Worm (Caenorhabditis elegans) whole organism, midembryonic: ENCODE data around the gene srx-78.

Experiments used
- cog-1 ChIP-seq: sonication (generic microtip); optimal IDR thresholded peaks from 2 replicates; lab custom pipeline; 2016; ENCODE audit warnings: missing genetic modification characterization, missing compliant biosample characterization
- flt-1 ChIP-seq: fragments of 200-800 bp; sonication (Bioruptor generic); IDR thresholded peaks from 2 replicates; pipeline ENCODE4 v1.3.6; 2022; ENCODE audit warnings: missing genetic modification characterization, missing compliant biosample characterization
- ref-1 ChIP-seq: fragments of 200-800 bp; sonication (Bioruptor generic); conservative IDR thresholded peaks from 2 replicates; pipeline ENCODE4 v1.3.6; 2022; ENCODE audit warnings: missing genetic modification reagents, missing genetic modification characterization, missing compliant biosample characterization
- ztf-29 ChIP-seq: fragments of 200-800 bp; sonication (Bioruptor generic); IDR thresholded peaks from 2 replicates; pipeline ENCODE4 v1.3.6; 2022; ENCODE audit warnings: missing genetic modification reagents, missing genetic modification characterization, missing compliant biosample characterization

- no peak for TF ChIP-seq flt-1 (GFP tag; lab: Robert Waterston, UW)
- TF ChIP-seq ztf-29 (GFP tag; lab: Robert Waterston, UW), result no peak
- TF ChIP-seq ref-1 (GFP tag; lab: Robert Waterston, UW), result no peak
- no peak for TF ChIP-seq cog-1 (tag; lab: Kevin White, UChicago)
Observed at ce11 chrV:15092666-15093065, 2.2 kb upstream of the srx-78 start, which contains the start of gene txt-12.
